Fruit fly (Drosophila melanogaster): ENCODE measurements around the gene CG10333.
A peak's percentile ranks its signal among the peaks of the same experiment; 100 is the strongest.

CG10333 gene

DNA sequence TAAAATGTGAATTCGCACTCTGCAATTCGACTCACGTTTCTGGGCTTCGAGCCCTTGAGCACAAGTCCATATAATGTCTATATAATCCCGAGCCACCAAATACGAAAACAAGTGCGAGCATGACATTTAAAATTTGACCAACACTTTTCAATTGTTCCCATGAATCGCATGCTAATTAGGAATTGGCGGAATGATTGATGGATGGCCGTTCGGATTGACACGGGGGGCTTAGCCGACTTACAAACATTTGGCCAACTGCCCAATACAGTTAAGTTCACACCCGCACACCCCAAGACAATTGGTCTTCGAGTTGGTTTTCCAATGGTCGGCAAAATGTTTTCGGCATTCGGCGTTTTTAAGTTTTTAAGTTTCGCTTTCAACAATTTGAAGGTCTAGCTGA lies 34.5 kb downstream of the CG10333 start:
- TF ChIP-seq CG32006 (GFP tag; optimal IDR thresholded peaks at IDR 0.05) (no peak), OdsH (GFP tag; optimal IDR thresholded peaks at IDR 0.05) (no peak), salr (GFP tag; optimal IDR thresholded peaks at IDR 0.05) (no peak), ss (GFP tag; optimal IDR thresholded peaks at IDR 0.05) (no peak), CG8632 (GFP tag; optimal IDR thresholded peaks at IDR 0.05) (no peak), Blimp-1 (GFP tag; optimal IDR thresholded peaks at IDR 0.05) (no peak), Sox14 (GFP tag; optimal IDR thresholded peaks at IDR 0.05) (no peak), Hr39 (GFP tag; optimal IDR thresholded peaks at IDR 0.05) (no peak)

DNA sequence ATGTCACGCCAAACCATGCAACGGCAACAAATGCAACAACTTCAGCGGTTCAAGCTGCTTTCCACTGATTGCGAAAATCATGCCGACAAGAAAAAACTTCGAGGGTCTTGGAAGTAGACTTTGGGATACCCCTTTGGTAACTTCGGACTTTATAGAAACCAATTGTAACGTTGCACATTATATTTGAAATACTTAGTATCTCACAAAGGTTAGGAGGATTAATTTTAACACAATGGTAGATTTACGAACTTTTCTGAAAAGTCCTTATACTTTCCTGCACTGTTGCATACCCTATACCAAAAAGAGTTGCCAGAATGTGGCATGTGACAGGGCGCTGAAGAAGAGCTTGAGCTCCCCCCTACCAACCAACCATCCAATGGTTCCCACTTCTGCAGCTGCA lies 38.8 kb downstream of the CG10333 start:
- peak; percentile 78 for TF ChIP-seq CG3919 (GFP tag; optimal IDR thresholded peaks at IDR 0.05)
- peak; percentile 65 for TF ChIP-seq CG34406 (GFP tag; optimal IDR thresholded peaks at IDR 0.05)
- peak; percentile 28 for TF ChIP-seq CG4318 (GFP tag; optimal IDR thresholded peaks at IDR 0.05)
- TF ChIP-seq pdm3 (GFP tag; optimal IDR thresholded peaks at IDR 0.05), result peak; percentile 71
- peak; percentile 72 for TF ChIP-seq cyc (GFP tag; optimal IDR thresholded peaks at IDR 0.05)
- TF ChIP-seq Hr4 (GFP tag; optimal IDR thresholded peaks at IDR 0.05), result peak; percentile 66
- TF ChIP-seq Ets21C (GFP tag; optimal IDR thresholded peaks at IDR 0.05), result peak; percentile 56
- TF ChIP-seq svp (GFP tag), result peak; percentile 88
- peak; percentile 47 for TF ChIP-seq CG6808 (GFP tag; optimal IDR thresholded peaks at IDR 0.05)
- peak; percentile 47 for TF ChIP-seq Eip93F (GFP tag; optimal IDR thresholded peaks at IDR 0.05)
- no peak for TF ChIP-seq Hr38 (GFP tag; optimal IDR thresholded peaks at IDR 0.05)
- peak; percentile 83 for TF ChIP-seq esn (GFP tag; optimal IDR thresholded peaks at IDR 0.05)
- peak; percentile 60 for TF ChIP-seq CG3032 (tag; optimal IDR thresholded peaks at IDR 0.05)
- peak; percentile 75 for TF ChIP-seq CG31627 (GFP tag; optimal IDR thresholded peaks at IDR 0.05)
- peak; percentile 55 for TF ChIP-seq CG1621 (tag; optimal IDR thresholded peaks at IDR 0.05)
- peak; percentile 92 for TF ChIP-seq Eip78C (GFP tag)
- TF ChIP-seq salr (GFP tag; optimal IDR thresholded peaks at IDR 0.05), result peak in 1 of 2 experiments; percentile 64
- TF ChIP-seq CG8319 (GFP tag; optimal IDR thresholded peaks at IDR 0.05), result peak; percentile 67
- peak; percentile 64 for TF ChIP-seq CG10631 (GFP tag; optimal IDR thresholded peaks at IDR 0.05)
- TF ChIP-seq fd85E (GFP tag; optimal IDR thresholded peaks at IDR 0.05), result no peak
- TF ChIP-seq Eip75B (GFP tag; optimal IDR thresholded peaks at IDR 0.05), result peak; percentile 83
- TF ChIP-seq ss (GFP tag; optimal IDR thresholded peaks at IDR 0.05), result peak in 1 of 2 experiments; percentile 17
- peak; percentile 13 for TF ChIP-seq vri (GFP tag; optimal IDR thresholded peaks at IDR 0.05)
- peak; percentile 70 for TF ChIP-seq Ets96B (tag; optimal IDR thresholded peaks at IDR 0.05)
- TF ChIP-seq CG8632 (GFP tag; optimal IDR thresholded peaks at IDR 0.05), result peak; percentile 59
- peak; percentile 61 for TF ChIP-seq CG15336 (GFP tag; IDR thresholded peaks at IDR 0.05)
- TF ChIP-seq spab (GFP tag; optimal IDR thresholded peaks at IDR 0.05), result peak; percentile 45
- TF ChIP-seq CG9139 (GFP tag; optimal IDR thresholded peaks at IDR 0.05), result no peak
- peak; percentile 66; the same call in 2 of the 3 replicates for TF ChIP-seq CG8119 (GFP tag; IDR thresholded peaks at IDR 0.05)
- peak; percentile 16 for TF ChIP-seq CG6854 (GFP tag; optimal IDR thresholded peaks at IDR 0.05)
- peak; percentile 74 for TF ChIP-seq Met (GFP tag; optimal IDR thresholded peaks at IDR 0.05)
- peak; percentile 15 for TF ChIP-seq Blimp-1 (GFP tag; optimal IDR thresholded peaks at IDR 0.05)
- TF ChIP-seq fkh (GFP tag; optimal IDR thresholded peaks at IDR 0.05), result no peak
- TF ChIP-seq Sox15 (GFP tag; optimal IDR thresholded peaks at IDR 0.05), result peak; percentile 49
- peak; percentile 72 for TF ChIP-seq net (GFP tag; optimal IDR thresholded peaks at IDR 0.05)
- no peak for TF ChIP-seq CG11294 (GFP tag; IDR thresholded peaks at IDR 0.05)
- TF ChIP-seq Sox102F (GFP tag; optimal IDR thresholded peaks at IDR 0.05), result peak; percentile 79
- TF ChIP-seq CG10669 (GFP tag; optimal IDR thresholded peaks at IDR 0.05), result peak; percentile 70
- peak; percentile 70 for TF ChIP-seq Sox14 (GFP tag; optimal IDR thresholded peaks at IDR 0.05)
- peak; percentile 37 for TF ChIP-seq dsx (GFP tag; optimal IDR thresholded peaks at IDR 0.05; ENCODE audit: poor library complexity, severe bottlenecking)
- peak; percentile 22 for TF ChIP-seq CG6276 (GFP tag; optimal IDR thresholded peaks at IDR 0.05)
- peak; percentile 79 for TF ChIP-seq CG6792 (GFP tag; optimal IDR thresholded peaks at IDR 0.05)
- peak; percentile 76 for TF ChIP-seq OdsH (GFP tag; optimal IDR thresholded peaks at IDR 0.05)
- peak; percentile 81 for TF ChIP-seq Hr39 (GFP tag; optimal IDR thresholded peaks at IDR 0.05)
- TF ChIP-seq CG7368 (GFP tag; optimal IDR thresholded peaks at IDR 0.05), result peak; percentile 69
- TF ChIP-seq lz (GFP tag; optimal IDR thresholded peaks at IDR 0.05), result peak; percentile 69
- peak; percentile 71 for TF ChIP-seq Smox (GFP tag; optimal IDR thresholded peaks at IDR 0.05)
- TF ChIP-seq CG11762 (GFP tag; optimal IDR thresholded peaks at IDR 0.05; ENCODE audit: insufficient read depth), result peak; percentile 57
